Worm (Caenorhabditis elegans) whole organism, L4/young adult: ENCODE measurements around the gene fut-3.

Source experiments
- W03F9.2 ChIP-seq: fragments of 150-350 bp; optimal IDR thresholded peaks from 2 replicates; lab custom pipeline; 2014; ENCODE audit warnings: missing biosample characterization, missing genetic modification characterization
- dao-5 ChIP-seq: sonication (generic microtip); optimal IDR thresholded peaks from 2 replicates; lab custom pipeline; 2016; ENCODE audit warnings: missing genotype, missing genetic modification characterization, moderate library complexity, missing compliant biosample characterization
- him-1 ChIP-seq: sonication (generic microtip); optimal IDR thresholded peaks from 2 replicates; lab custom pipeline; 2016; ENCODE audit warnings: missing genotype, missing genetic modification reagents, missing genetic modification characterization, missing compliant biosample characterization

fut-3 gene

DNA sequence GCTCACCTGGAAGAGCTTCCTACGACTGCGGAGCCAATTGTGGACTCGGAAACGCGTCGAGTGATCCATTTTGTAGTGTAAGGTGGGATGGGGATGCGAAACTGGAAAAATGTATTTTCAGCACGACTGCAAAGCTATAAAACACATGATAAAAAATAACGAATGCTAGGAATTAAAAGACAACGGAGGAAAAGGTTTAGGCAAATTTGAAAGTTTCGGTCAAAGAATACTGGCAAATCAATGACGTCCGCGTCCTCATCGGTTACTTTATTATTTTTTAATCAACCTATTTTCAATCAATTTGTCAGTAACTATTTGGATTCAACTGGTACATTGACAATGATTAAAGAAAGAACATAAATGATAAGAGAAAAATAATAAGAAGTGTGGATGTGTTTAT is 51.8 kb downstream of the fut-3 start, which contains the start of gene C17G10.7:
C17G10.7 (minus strand) TSS at position 101 of the 400 bp plus-strand sequence.
- TF ChIP-seq W03F9.2 (tag; lab: Kevin White, UChicago) (no peak), dao-5 (tag; lab: Kevin White, UChicago) (no peak), him-1 (tag; lab: Kevin White, UChicago) (no peak)
